Fruit fly (Drosophila melanogaster) whole organism, embryonic: Measurements from ENCODE around the gene gish.
A peak's percentile ranks its signal among the peaks of the same experiment; 100 is the strongest.

Experiments used
- Adf1 ChIP-seq: fragments of 200-800 bp; sonication (Bioruptor generic); IDR thresholded peaks from 2 replicates; pipeline ENCODE4 v1.3.6; 2022; ENCODE audit warnings: missing biosample characterization, missing genetic modification characterization
- Aef1 ChIP-seq: fragments of 200-800 bp; sonication (Bioruptor generic); IDR thresholded peaks from 3 replicates; pipeline ENCODE4 v1.3.6; 2022; ENCODE audit warnings: missing biosample characterization, missing genetic modification characterization
- Atf6 ChIP-seq: fragments of 200-800 bp; sonication (Bioruptor generic); IDR thresholded peaks from 2 replicates; pipeline ENCODE4 v1.3.6; 2022; ENCODE audit warnings: missing biosample characterization, missing genetic modification characterization
- B-H1 ChIP-seq: fragments of 200-800 bp; sonication (Bioruptor generic); IDR thresholded peaks from 3 replicates; pipeline ENCODE4 v1.3.6; 2022; ENCODE audit warnings: missing biosample characterization, missing genetic modification characterization
- CG10366 ChIP-seq: fragments of 200-800 bp; sonication (Bioruptor generic); IDR thresholded peaks from 2 replicates; pipeline ENCODE4 v1.3.6; 2022; ENCODE audit warnings: missing biosample characterization, missing genetic modification characterization
- CG10431 ChIP-seq: fragments of 200-800 bp; sonication (Bioruptor generic); optimal IDR thresholded peaks from 3 replicates; lab custom pipeline; 2018; ENCODE audit warnings: missing biosample characterization, mild to moderate bottlenecking, missing genetic modification characterization
- CG14014 ChIP-seq: fragments of 200-800 bp; sonication (Bioruptor generic); IDR thresholded peaks from 2 replicates; pipeline ENCODE4 v1.3.6; 2022; ENCODE audit warnings: missing biosample characterization, missing genetic modification characterization
- CG1529 ChIP-seq: fragments of 200-800 bp; sonication (Bioruptor generic); optimal IDR thresholded peaks from 3 replicates; lab custom pipeline; 2018; ENCODE audit warnings: missing biosample characterization, missing genetic modification characterization
- CG2712 ChIP-seq: fragments of 200-800 bp; optimal IDR thresholded peaks from 3 replicates; lab custom pipeline; 2019; ENCODE audit warnings: missing biosample characterization, mild to moderate bottlenecking, missing genetic modification characterization, moderate library complexity
- CG2889 ChIP-seq: fragments of 200-800 bp; sonication (Bioruptor generic); IDR thresholded peaks from 3 replicates; pipeline ENCODE4 v1.3.6; 2022; ENCODE audit warnings: missing biosample characterization, missing genetic modification characterization
- CG31441 ChIP-seq: fragments of 200-800 bp; sonication (Bioruptor generic); IDR thresholded peaks from 2 replicates; pipeline ENCODE4 v1.3.6; 2022; ENCODE audit warnings: missing biosample characterization, missing genetic modification characterization
- CG34376 ChIP-seq: fragments of 200-800 bp; sonication (Bioruptor generic); optimal IDR thresholded peaks from 2 replicates; lab custom pipeline; 2018; ENCODE audit warnings: missing biosample characterization, mild to moderate bottlenecking, missing genetic modification characterization
- CG4707 ChIP-seq: fragments of 200-800 bp; sonication (Bioruptor generic); optimal IDR thresholded peaks from 2 replicates; lab custom pipeline; 2018; ENCODE audit warnings: missing biosample characterization, mild to moderate bottlenecking, missing genetic modification characterization, moderate library complexity
- CG6254 ChIP-seq: fragments of 200-800 bp; sonication (Bioruptor generic); optimal IDR thresholded peaks from 3 replicates; lab custom pipeline; 2017; ENCODE audit warnings: mild to moderate bottlenecking, missing biosample characterization, missing genetic modification reagents, missing genetic modification characterization
- CG8765 ChIP-seq: fragments of 200-800 bp; sonication (Bioruptor generic); IDR thresholded peaks from 2 replicates; pipeline ENCODE4 v1.3.6; 2022; ENCODE audit warnings: missing biosample characterization, missing genetic modification characterization
- CHES-1-like ChIP-seq: fragments of 200-800 bp; sonication (Bioruptor generic); optimal IDR thresholded peaks from 2 replicates; lab custom pipeline; 2016; ENCODE audit warnings: missing biosample characterization, missing genetic modification characterization
- Dfd ChIP-seq, 2 experiments: fragments of >200 bp; optimal IDR thresholded peaks; 2 replicates each; lab custom pipeline; 2017; ENCODE audit warnings: missing biosample characterization in 2 of 2, missing genetic modification characterization in 2 of 2
- Ets97D ChIP-seq: fragments of 200-800 bp; sonication (Bioruptor generic); optimal IDR thresholded peaks from 3 replicates; lab custom pipeline; 2016; ENCODE audit warnings: missing biosample characterization, missing genetic modification characterization
- GATAe ChIP-seq: fragments of 200-800 bp; sonication (Bioruptor generic); conservative IDR thresholded peaks from 2 replicates; pipeline ENCODE4 v1.3.6; 2022; ENCODE audit warnings: missing biosample characterization, missing genetic modification characterization
- HLH3B ChIP-seq: fragments of 200-800 bp; sonication (Bioruptor generic); IDR thresholded peaks from 2 replicates; pipeline ENCODE4 v1.3.6; 2022; ENCODE audit warnings: missing biosample characterization, missing genetic modification characterization
- Hr3 ChIP-seq: fragments of 200-800 bp; sonication (Bioruptor generic); optimal IDR thresholded peaks from 3 replicates; lab custom pipeline; 2016; ENCODE audit warnings: missing biosample characterization, missing genetic modification characterization
- Hr39 ChIP-seq: fragments of >200 bp; optimal IDR thresholded peaks from 2 replicates; lab custom pipeline; 2017
- MTF-1 ChIP-seq: fragments of 200-800 bp; sonication (Bioruptor generic); optimal IDR thresholded peaks from 2 replicates; lab custom pipeline; 2018; ENCODE audit warnings: missing biosample characterization, mild to moderate bottlenecking, missing genetic modification characterization, borderline replicate concordance
- Mrtf ChIP-seq: fragments of 200-800 bp; sonication (Bioruptor generic); IDR thresholded peaks from 3 replicates; pipeline ENCODE4 v1.3.6; 2022; ENCODE audit warnings: missing biosample characterization, missing genetic modification characterization
- Nf-YB ChIP-seq: fragments of 200-800 bp; sonication (Bioruptor generic); optimal IDR thresholded peaks from 3 replicates; lab custom pipeline; 2019; ENCODE audit warnings: missing biosample characterization, mild to moderate bottlenecking, missing genetic modification characterization, moderate library complexity
- Opbp ChIP-seq: fragments of 200-800 bp; sonication (Bioruptor generic); IDR thresholded peaks from 3 replicates; pipeline ENCODE4 v1.3.6; 2022; ENCODE audit warnings: missing biosample characterization, missing genetic modification characterization; ENCODE audit not compliant: partially characterized antibody
- Optix ChIP-seq: fragments of 200-800 bp; sonication (Bioruptor generic); IDR thresholded peaks from 3 replicates; pipeline ENCODE4 v1.3.6; 2022; ENCODE audit warnings: missing biosample characterization, missing genetic modification characterization
- Ptx1 ChIP-seq: fragments of 200-800 bp; sonication (Bioruptor generic); IDR thresholded peaks from 2 replicates; pipeline ENCODE4 v1.3.6; 2022; ENCODE audit warnings: missing biosample characterization, missing genetic modification characterization
- Scr ChIP-seq: fragments of 200-800 bp; sonication (Bioruptor generic); IDR thresholded peaks from 2 replicates; pipeline ENCODE4 v1.3.6; 2022; ENCODE audit warnings: missing biosample characterization, missing genetic modification characterization; ENCODE audit not compliant: partially characterized antibody
- Sin3A ChIP-seq: fragments of >200 bp; optimal IDR thresholded peaks from 2 replicates; lab custom pipeline; 2018
- Stat92E ChIP-seq, 3 experiments: fragments of >200 bp in 2 of 3; fragments of 200-800 bp in 1 of 3; sonication (Bioruptor generic) in 1 of 3; optimal IDR thresholded peaks; 2 replicates each; lab custom pipeline; 2017 to 2019; ENCODE audit warnings: missing biosample characterization in 3 of 3, missing genetic modification characterization in 3 of 3, mild to moderate bottlenecking in 1 of 3, moderate library complexity in 1 of 3
- YL-1 ChIP-seq: fragments of 200-800 bp; sonication (Bioruptor generic); optimal IDR thresholded peaks from 3 replicates; lab custom pipeline; 2017; ENCODE audit warnings: missing biosample characterization, mild to moderate bottlenecking, missing genetic modification characterization
- cas ChIP-seq: fragments of 200-800 bp; sonication (Bioruptor generic); IDR thresholded peaks from 2 replicates; pipeline ENCODE4 v1.3.6; 2022; ENCODE audit warnings: missing biosample characterization, missing genetic modification characterization
- chn ChIP-seq: fragments of 200-800 bp; sonication (Bioruptor generic); optimal IDR thresholded peaks from 2 replicates; lab custom pipeline; 2016; ENCODE audit warnings: missing biosample characterization, missing genetic modification characterization
- disco-r ChIP-seq: fragments of 200-800 bp; sonication (Bioruptor generic); optimal IDR thresholded peaks from 2 replicates; lab custom pipeline; 2016; ENCODE audit warnings: missing biosample characterization, missing genetic modification characterization
- dmrt99B ChIP-seq: fragments of 200-800 bp; sonication (Bioruptor generic); optimal IDR thresholded peaks from 2 replicates; lab custom pipeline; 2018; ENCODE audit warnings: missing biosample characterization, mild to moderate bottlenecking, missing genetic modification characterization, moderate library complexity
- ems ChIP-seq: fragments of 200-800 bp; sonication (Bioruptor generic); optimal IDR thresholded peaks from 3 replicates; lab custom pipeline; 2016; ENCODE audit warnings: missing biosample characterization, missing genetic modification characterization
- fd3F ChIP-seq: fragments of 200-800 bp; sonication (Bioruptor generic); optimal IDR thresholded peaks from 2 replicates; lab custom pipeline; 2018; ENCODE audit warnings: missing biosample characterization, mild to moderate bottlenecking, missing genetic modification characterization, moderate library complexity
- fd96Cb ChIP-seq: fragments of 200-800 bp; sonication (Bioruptor generic); optimal IDR thresholded peaks from 2 replicates; lab custom pipeline; 2018; ENCODE audit warnings: missing biosample characterization, mild to moderate bottlenecking, missing genetic modification characterization, moderate library complexity
- hkb ChIP-seq, 2 experiments: fragments of 200-800 bp in 1 of 2; fragments of >200 bp in 1 of 2; sonication (Bioruptor generic) in 1 of 2; IDR thresholded peaks in 1 of 2; optimal IDR thresholded peaks in 1 of 2; 2 replicates each; pipeline versions ENCODE4 v1.3.6 to Lab custom; 2017 to 2022; ENCODE audit warnings: missing biosample characterization in 1 of 2, missing genetic modification characterization in 1 of 2
- hth ChIP-seq: fragments of >200 bp; optimal IDR thresholded peaks from 2 replicates; lab custom pipeline; 2017; ENCODE audit warnings: inconsistent platforms
- inv ChIP-seq: fragments of 200-800 bp; sonication (Bioruptor generic); IDR thresholded peaks from 2 replicates; pipeline ENCODE4 v1.3.6; 2022; ENCODE audit warnings: missing biosample characterization, missing genetic modification characterization; ENCODE audit not compliant: partially characterized antibody
- nerfin-2 ChIP-seq: fragments of 200-800 bp; sonication (Bioruptor generic); IDR thresholded peaks from 2 replicates; pipeline ENCODE4 v1.3.6; 2022; ENCODE audit warnings: missing biosample characterization, missing genetic modification characterization; ENCODE audit not compliant: partially characterized antibody
- nmo ChIP-seq: fragments of 200-800 bp; sonication (Bioruptor generic); optimal IDR thresholded peaks from 2 replicates; lab custom pipeline; 2018; ENCODE audit warnings: missing biosample characterization, mild to moderate bottlenecking, missing genetic modification characterization, moderate library complexity
- nom ChIP-seq: fragments of 200-800 bp; sonication (Bioruptor generic); optimal IDR thresholded peaks from 2 replicates; lab custom pipeline; 2017; ENCODE audit warnings: missing biosample characterization, missing genetic modification characterization, mild to moderate bottlenecking, moderate library complexity, missing genetic modification reagents
- odd ChIP-seq: fragments of 200-800 bp; sonication (Bioruptor generic); optimal IDR thresholded peaks from 2 replicates; lab custom pipeline; 2017; ENCODE audit warnings: missing biosample characterization, mild to moderate bottlenecking, missing genetic modification characterization
- pum ChIP-seq: fragments of 200-800 bp; sonication (Bioruptor generic); optimal IDR thresholded peaks from 2 replicates; lab custom pipeline; 2016; ENCODE audit warnings: missing biosample characterization, missing genetic modification characterization
- pzg ChIP-seq: fragments of 200-800 bp; sonication (Bioruptor generic); optimal IDR thresholded peaks from 3 replicates; lab custom pipeline; 2018; ENCODE audit warnings: missing biosample characterization, mild to moderate bottlenecking, missing genetic modification characterization, moderate library complexity
- usp ChIP-seq: fragments of >200 bp; optimal IDR thresholded peaks from 2 replicates; lab custom pipeline; 2017; ENCODE audit warnings: missing biosample characterization, missing genetic modification characterization
- z ChIP-seq: fragments of 200-800 bp; sonication (Bioruptor generic); IDR thresholded peaks from 3 replicates; pipeline ENCODE4 v1.3.6; 2022; ENCODE audit warnings: missing biosample characterization, missing genetic modification characterization

The gish gene

dm6 chr3R:16231385-16232307, 40.6 kb upstream of the gish start (continued):
- TF ChIP-seq GATAe (no peak), HLH3B (GFP tag; lab: Robert Waterston, UW) (no peak), Scr (GFP tag; lab: Robert Waterston, UW) (no peak), Mrtf (GFP tag; lab: Robert Waterston, UW) (no peak), hth (lab: Kevin White, UChicago) (no peak), ems (GFP tag; lab: Kevin White, UChicago) (peak; percentile 49), CG10366 (GFP tag; lab: Robert Waterston, UW) (no peak), fd96Cb (peak; percentile 80), nerfin-2 (GFP tag; lab: Robert Waterston, UW) (no peak), nom (GFP tag; lab: Kevin White, UChicago) (no peak), CG6254 (GFP tag; lab: Kevin White, UChicago) (peak; percentile 36), MTF-1 (GFP tag; lab: Kevin White, UChicago) (no peak), CG34376 (GFP tag; lab: Kevin White, UChicago) (no peak), CG4707 (GFP tag; lab: Kevin White, UChicago) (peak; percentile 31), nmo (GFP tag; lab: Kevin White, UChicago) (peak; percentile 85), cas (GFP tag; lab: Robert Waterston, UW) (no peak), Sin3A (lab: Kevin White, UChicago) (no peak), CG14014 (GFP tag; lab: Robert Waterston, UW) (no peak), z (GFP tag; lab: Robert Waterston, UW) (no peak), Aef1 (no peak), CG31441 (GFP tag; lab: Robert Waterston, UW) (no peak), Opbp (no peak), Ets97D (peak; percentile 37), Optix (GFP tag; lab: Robert Waterston, UW) (no peak), Adf1 (GFP tag; lab: Robert Waterston, UW) (no peak), B-H1 (GFP tag; lab: Robert Waterston, UW) (no peak), usp (no peak), dmrt99B (tag; lab: Kevin White, UChicago) (peak; percentile 86), pzg (GFP tag; lab: Kevin White, UChicago) (no peak), Dfd (GFP tag; optimal IDR thresholded peaks at IDR 0.05; lab: Kevin White, UChicago) (no peak), chn (GFP tag; lab: Kevin White, UChicago) (peak; percentile 67), Hr39 (lab: Kevin White, UChicago) (no peak), hkb (optimal IDR thresholded peaks at IDR 0.05; lab: Kevin White, UChicago) (no peak), hkb (GFP tag; IDR thresholded peaks at IDR 0.05; lab: Robert Waterston, UW) (no peak), Stat92E (GFP tag; optimal IDR thresholded peaks at IDR 0.05; lab: Kevin White, UChicago) (no peak), disco-r (GFP tag; lab: Kevin White, UChicago) (peak; percentile 61), Hr3 (GFP tag; lab: Kevin White, UChicago) (peak; percentile 74), inv (GFP tag; lab: Robert Waterston, UW) (no peak), YL-1 (GFP tag; lab: Kevin White, UChicago) (peak; percentile 14), CG2712 (tag; lab: Kevin White, UChicago) (peak; percentile 86), Ptx1 (GFP tag; lab: Robert Waterston, UW) (no peak), Atf6 (GFP tag; lab: Robert Waterston, UW) (no peak), Nf-YB (peak; percentile 37), pum (GFP tag; lab: Kevin White, UChicago) (peak; percentile 73), CHES-1-like (GFP tag; lab: Kevin White, UChicago) (peak; percentile 62), CG2889 (GFP tag; lab: Robert Waterston, UW) (no peak), odd (GFP tag; lab: Kevin White, UChicago) (peak; percentile 67), CG1529 (peak; percentile 70), CG8765 (GFP tag; lab: Robert Waterston, UW) (no peak), fd3F (GFP tag; lab: Kevin White, UChicago) (peak; percentile 66), CG10431 (peak; percentile 31)
